Worm (Caenorhabditis elegans): ENCODE results near the gene F25E5.2.
A peak's percentile ranks its signal among the peaks of the same experiment; 100 is the strongest.
"Not testable (repeated sequence)": the region's sequence is repeated elsewhere in the genome, so short reads cannot be mapped to it uniquely, and the experiment has no call there.

Gene F25E5.2

DNA sequence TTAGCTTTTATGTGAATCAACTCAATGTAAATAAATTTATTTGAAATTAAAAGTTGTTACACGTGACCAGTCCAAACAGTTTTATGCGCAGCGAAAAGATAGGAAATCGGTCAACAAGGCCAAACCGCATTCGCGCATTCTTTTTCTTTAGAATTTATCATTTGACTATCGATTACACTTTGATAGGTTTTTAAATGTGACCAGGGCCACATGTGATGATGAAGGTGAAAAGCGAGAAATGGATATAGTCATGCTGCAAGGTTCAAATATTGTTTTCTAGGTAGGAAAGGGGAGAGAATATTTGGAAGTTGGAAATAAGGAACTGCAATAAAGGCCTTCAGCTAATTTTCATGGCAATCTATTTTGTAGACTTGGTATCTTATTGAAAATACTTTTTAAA lies 18.2 kb upstream of the F25E5.2 start (continued):
- TF ChIP-seq ceh-9 (tag; optimal IDR thresholded peaks at IDR 0.05) (no peak), nhr-11 (tag; optimal IDR thresholded peaks at IDR 0.05) (no peak), mml-1 (tag; optimal IDR thresholded peaks at IDR 0.05) (no peak), ceh-82 (tag; optimal IDR thresholded peaks at IDR 0.05) (no peak), nhr-76 (tag; optimal IDR thresholded peaks at IDR 0.05) (no peak), ama-1 (optimal IDR thresholded peaks at IDR 0.05) (peak; percentile 98)

ce11 chrV:7437538-7437937 lies 17.6 kb upstream of the F25E5.2 start, which contains the start of gene F25E5.9:
TSS of gene F25E5.9 (minus strand) at chrV:7437919.
- TF ChIP-seq ama-1 (optimal IDR thresholded peaks at IDR 0.05) (peak; percentile 10), mdl-1 (tag; optimal IDR thresholded peaks at IDR 0.05) (no peak), nhr-12 (tag; optimal IDR thresholded peaks at IDR 0.05) (no peak), nfya-1 (tag; optimal IDR thresholded peaks at IDR 0.05; ENCODE audit: insufficient read depth) (peak; percentile 51), lin-15B (tag; optimal IDR thresholded peaks at IDR 0.05) (peak; percentile 7), fkh-10 (GFP tag; optimal IDR thresholded peaks at IDR 0.05) (peak; percentile 28), R02D3.7 (tag; optimal IDR thresholded peaks at IDR 0.05) (no peak), ztf-4 (tag; optimal IDR thresholded peaks at IDR 0.05) (no peak), snpc-4 (tag; optimal IDR thresholded peaks at IDR 0.05) (peak; percentile 32), fos-1 (tag; optimal IDR thresholded peaks at IDR 0.05) (no peak), lin-39 (tag; optimal IDR thresholded peaks at IDR 0.05) (peak; percentile 3), skn-1 (tag; optimal IDR thresholded peaks at IDR 0.05) (no peak), ZK546.5 (tag; optimal IDR thresholded peaks at IDR 0.05) (no peak), elt-1 (tag; optimal IDR thresholded peaks at IDR 0.05) (no peak), elt-3 (tag; optimal IDR thresholded peaks at IDR 0.05) (no peak)

- TF ChIP-seq ceh-28 (tag; optimal IDR thresholded peaks at IDR 0.05) (no peak), lin-39 (tag; optimal IDR thresholded peaks at IDR 0.05) (no peak), tbx-2 (tag; optimal IDR thresholded peaks at IDR 0.05) (no peak), fkh-10 (GFP tag; optimal IDR thresholded peaks at IDR 0.05) (no peak), egl-5 (tag; optimal IDR thresholded peaks at IDR 0.05) (no peak), eor-1 (tag; optimal IDR thresholded peaks at IDR 0.05) (no peak), elt-2 (tag; optimal IDR thresholded peaks at IDR 0.05) (no peak), nhr-67 (tag; optimal IDR thresholded peaks at IDR 0.05) (no peak), pha-4 (tag; optimal IDR thresholded peaks at IDR 0.05) (no peak), ztf-4 (tag; optimal IDR thresholded peaks at IDR 0.05) (no peak), ceh-9 (tag; optimal IDR thresholded peaks at IDR 0.05) (no peak), nhr-237 (tag; optimal IDR thresholded peaks at IDR 0.05) (no peak), lsy-12 (tag; optimal IDR thresholded peaks at IDR 0.05) (no peak)
Observed at ce11 chrV:7437985-7438384, 17.1 kb upstream of the F25E5.2 start, which contains the start of gene F25E5.16. TSS of gene F25E5.16 (plus strand) at chrV:7438285.

DNA sequence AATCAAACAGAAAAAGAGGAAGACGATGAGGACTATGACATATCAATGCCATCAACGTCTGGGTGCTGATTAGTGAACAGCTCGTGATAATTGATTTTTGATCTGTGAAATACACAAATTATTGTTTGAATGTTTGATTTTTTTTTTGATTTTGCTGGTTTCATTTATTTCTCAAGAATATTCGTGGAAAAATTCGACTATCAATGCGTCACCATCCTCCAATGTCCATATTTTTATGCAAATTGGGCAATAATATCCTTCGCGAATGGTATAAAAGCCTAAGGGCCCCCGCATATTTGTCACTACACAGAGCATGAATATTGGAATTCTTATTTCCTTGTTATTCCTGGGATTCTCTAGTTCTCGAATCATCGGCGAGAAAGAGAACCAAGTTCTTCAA lies 15.3 kb upstream of the F25E5.2 start, which contains the start of gene try-13:
try-13 (plus strand) TSS at position 301 of the 400 bp plus-strand sequence.
- TF ChIP-seq nhr-25 (tag; optimal IDR thresholded peaks at IDR 0.05) = no peak
- TF ChIP-seq ceh-9 (tag; optimal IDR thresholded peaks at IDR 0.05) = no peak
- no peak for TF ChIP-seq nhr-76 (tag; optimal IDR thresholded peaks at IDR 0.05)
- no peak for TF ChIP-seq snpc-4 (tag; optimal IDR thresholded peaks at IDR 0.05)
- TF ChIP-seq fkh-10 (GFP tag; optimal IDR thresholded peaks at IDR 0.05) = no peak
- TF ChIP-seq nhr-23 (tag; optimal IDR thresholded peaks at IDR 0.05) = no peak
- TF ChIP-seq unc-62 (GFP tag; optimal IDR thresholded peaks at IDR 0.05) = no peak
- no peak for TF ChIP-seq ceh-82 (tag; optimal IDR thresholded peaks at IDR 0.05)
- TF ChIP-seq aly-2 (tag; optimal IDR thresholded peaks at IDR 0.05) = no peak
- no peak for TF ChIP-seq unc-39 (tag; optimal IDR thresholded peaks at IDR 0.05)
- TF ChIP-seq nhr-237 (tag; optimal IDR thresholded peaks at IDR 0.05) = no peak
- TF ChIP-seq nhr-28 (tag; optimal IDR thresholded peaks at IDR 0.05) = no peak

- TF ChIP-seq pqm-1 (tag; optimal IDR thresholded peaks at IDR 0.05); egl-27 (tag; optimal IDR thresholded peaks at IDR 0.05); ama-1 (optimal IDR thresholded peaks at IDR 0.05): not testable (repeated sequence)
Observed at ce11 chrV:7444331-7444730, 10.8 kb upstream of the F25E5.2 start, which contains the start of gene nhr-141. TSS of gene nhr-141 (plus strand) at chrV:7444661.

Measured in whole organism, L3 larva.